Fruit fly (Drosophila melanogaster): ENCODE results near the gene CG13711.

dm6 chr3L:4800641-4801040 is 43.0 kb downstream of the CG13711 start:
- TF ChIP-seq CG13204 (GFP tag; optimal IDR thresholded peaks at IDR 0.05) (no peak), CG4496 (GFP tag; IDR thresholded peaks at IDR 0.05) (no peak), rn (GFP tag; IDR thresholded peaks at IDR 0.05) (no peak), CG34367 (tag; optimal IDR thresholded peaks at IDR 0.05) (no peak), CG17806 (tag; optimal IDR thresholded peaks at IDR 0.05) (no peak), CG14655 (GFP tag; optimal IDR thresholded peaks at IDR 0.05) (no peak), CG8301 (tag; optimal IDR thresholded peaks at IDR 0.05) (no peak)
